Worm (Caenorhabditis elegans): ENCODE results near the gene gnrr-5.

gnrr-5 gene

DNA sequence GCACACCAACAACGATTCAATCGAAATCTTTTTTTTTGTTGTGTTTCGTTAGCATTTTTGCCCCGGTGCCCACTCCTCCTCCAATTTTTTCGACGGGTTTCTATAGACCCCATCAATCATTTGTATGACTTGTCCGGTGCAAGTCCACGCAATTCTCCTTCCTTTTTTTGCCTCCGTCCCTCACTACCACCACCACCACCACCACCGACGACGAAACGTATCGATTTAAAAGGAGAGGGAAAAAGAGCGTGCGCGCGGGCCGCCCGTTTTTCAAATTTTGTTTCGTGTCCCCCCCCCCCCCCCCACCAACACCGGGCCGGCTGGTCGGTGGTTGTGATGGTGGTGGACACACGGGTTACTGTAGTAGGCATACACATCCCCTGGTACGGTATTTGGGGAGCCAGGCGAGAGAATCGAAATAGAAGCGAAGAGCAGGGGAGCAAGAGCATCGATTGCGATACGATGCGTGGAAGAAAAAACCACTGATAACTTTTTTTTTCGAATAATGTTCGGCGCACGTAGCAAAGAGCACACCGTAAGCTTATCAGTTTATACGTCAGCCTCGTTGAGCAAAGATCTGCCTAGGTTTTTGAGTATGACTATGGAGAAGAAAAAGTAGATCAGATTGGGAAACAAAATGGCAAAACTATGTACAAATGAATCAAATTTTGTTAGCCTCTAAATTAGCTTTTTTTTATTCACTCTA is 40.7 kb upstream of the gnrr-5 start:
- no peak for TF ChIP-seq ama-1 (optimal IDR thresholded peaks at IDR 0.05)
- no peak for TF ChIP-seq ama-1 (GFP tag; optimal IDR thresholded peaks at IDR 0.05)
- TF ChIP-seq mcd-1 (GFP tag; IDR thresholded peaks at IDR 0.05), result peak; percentile 26; the same call in 1 of the 2 replicates
- TF ChIP-seq zfh-2 (GFP tag; conservative IDR thresholded peaks at IDR 0.05), result peak; percentile 92
- TF ChIP-seq B0261.1 (tag; optimal IDR thresholded peaks at IDR 0.05), result no peak
- TF ChIP-seq akir-1 (GFP tag; optimal IDR thresholded peaks at IDR 0.05), result no peak
- peak; percentile 70; the same call in 1 of the 2 replicates for TF ChIP-seq egrh-3 (GFP tag; IDR thresholded peaks at IDR 0.05)
- no peak for TF ChIP-seq repo-1 (tag; optimal IDR thresholded peaks at IDR 0.05)
- TF ChIP-seq B0336.3 (GFP tag; IDR thresholded peaks at IDR 0.05), result peak; percentile 27; the same call in 1 of the 2 replicates
- no peak for TF ChIP-seq sdz-38 (tag; optimal IDR thresholded peaks at IDR 0.05)
- TF ChIP-seq bed-2 (GFP tag; IDR thresholded peaks at IDR 0.05), result no peak
- no peak for TF ChIP-seq pha-4 (tag; optimal IDR thresholded peaks at IDR 0.05)
- no peak for TF ChIP-seq lsl-1 (GFP tag; optimal IDR thresholded peaks at IDR 0.05)
- TF ChIP-seq bed-1 (GFP tag; IDR thresholded peaks at IDR 0.05), result no peak
- TF ChIP-seq nhr-90 (tag; optimal IDR thresholded peaks at IDR 0.05), result no peak
- TF ChIP-seq ztf-26 (tag; optimal IDR thresholded peaks at IDR 0.05), result no peak
- TF ChIP-seq mxl-1 (tag; optimal IDR thresholded peaks at IDR 0.05), result no peak
- TF ChIP-seq cebp-1 (GFP tag; IDR thresholded peaks at IDR 0.05), result no peak
- TF ChIP-seq cebp-1 (tag; optimal IDR thresholded peaks at IDR 0.05), result peak; percentile 37
- TF ChIP-seq madf-10 (tag; optimal IDR thresholded peaks at IDR 0.05), result no peak
- 0 out of 2 replicates have a peak, but pooled peaks have one; percentile 20 for TF ChIP-seq cebp-2 (GFP tag; IDR thresholded peaks at IDR 0.05)
- no peak for TF ChIP-seq lir-1 (GFP tag; conservative IDR thresholded peaks at IDR 0.05)
- TF ChIP-seq B0019.2 (GFP tag; conservative IDR thresholded peaks at IDR 0.05), result no peak
- no peak for TF ChIP-seq rpc-1 (optimal IDR thresholded peaks at IDR 0.05)
- TF ChIP-seq rpc-1 (tag; optimal IDR thresholded peaks at IDR 0.05), result no peak
- no peak for TF ChIP-seq lsy-27 (tag; optimal IDR thresholded peaks at IDR 0.05; ENCODE audit: borderline replicate concordance, insufficient read depth)
- TF ChIP-seq hlh-26 (GFP tag; conservative IDR thresholded peaks at IDR 0.05), result no peak
- TF ChIP-seq ztf-22 (GFP tag; optimal IDR thresholded peaks at IDR 0.05), result no peak
- TF ChIP-seq zim-3 (tag; optimal IDR thresholded peaks at IDR 0.05), result no peak
- 0 out of 2 replicates have a peak, but pooled peaks have one; percentile 32 for TF ChIP-seq egl-44 (GFP tag; IDR thresholded peaks at IDR 0.05)
- peak in 1 of 2 experiments; percentile 64 for TF ChIP-seq let-607 (tag; optimal IDR thresholded peaks at IDR 0.05)
- TF ChIP-seq nhr-80 (tag; optimal IDR thresholded peaks at IDR 0.05), result peak; percentile 71
- no peak for TF ChIP-seq die-1 (tag; optimal IDR thresholded peaks at IDR 0.05)
- no peak for TF ChIP-seq F10E7.11 (tag; optimal IDR thresholded peaks at IDR 0.05)
- no peak for TF ChIP-seq K11D2.4 (GFP tag; IDR thresholded peaks at IDR 0.05)
- TF ChIP-seq F57C9.4 (tag; optimal IDR thresholded peaks at IDR 0.05), result no peak
- TF ChIP-seq rcor-1 (GFP tag; IDR thresholded peaks at IDR 0.05), result no peak
- TF ChIP-seq dpl-1 (GFP tag; optimal IDR thresholded peaks at IDR 0.05), result no peak
- no peak for TF ChIP-seq lin-35 (GFP tag; optimal IDR thresholded peaks at IDR 0.05)
- no peak for TF ChIP-seq F49E8.2 (tag; optimal IDR thresholded peaks at IDR 0.05; ENCODE audit: insufficient read depth)
- TF ChIP-seq dox-1 (GFP tag; IDR thresholded peaks at IDR 0.05), result peak; percentile 58

Measured in whole organism, young adult.